Worm (Caenorhabditis elegans) whole organism, mixed stage, embryonic: ENCODE measurements around the gene lec-4.

Experiments
- ces-1 ChIP-seq: fragments of 150-350 bp; optimal IDR thresholded peaks from 2 replicates; lab custom pipeline; 2014; ENCODE audit warnings: missing biosample characterization, missing genetic modification reagents, missing genetic modification characterization
- drap-1 ChIP-seq: fragments of 200-800 bp; sonication (Bioruptor generic); optimal IDR thresholded peaks from 3 replicates; lab custom pipeline; 2018; ENCODE audit warnings: mild to moderate bottlenecking, missing genetic modification characterization, missing compliant biosample characterization
- elt-1 ChIP-seq: sonication (generic microtip); optimal IDR thresholded peaks from 2 replicates; lab custom pipeline; 2017; ENCODE audit warnings: missing genetic modification characterization, mild to moderate bottlenecking, missing compliant biosample characterization, antibody characterized with exemption, moderate library complexity, borderline replicate concordance; ENCODE audit not compliant: insufficient read depth
- elt-3 ChIP-seq: fragments of 150-350 bp; optimal IDR thresholded peaks from 2 replicates; lab custom pipeline; 2014; ENCODE audit warnings: missing biosample characterization, missing genetic modification characterization
- hlh-1 ChIP-seq: fragments of 150-350 bp; optimal IDR thresholded peaks from 2 replicates; lab custom pipeline; 2014; ENCODE audit warnings: missing biosample characterization, missing genetic modification reagents, missing genetic modification characterization
- lin-13 ChIP-seq: fragments of 150-350 bp; optimal IDR thresholded peaks from 2 replicates; lab custom pipeline; 2014; ENCODE audit warnings: missing biosample characterization, missing genetic modification characterization
- nhr-12 ChIP-seq: fragments of 150-350 bp; optimal IDR thresholded peaks from 2 replicates; lab custom pipeline; 2014; ENCODE audit warnings: missing biosample characterization, missing genetic modification characterization
- nhr-237 ChIP-seq: fragments of 150-350 bp; optimal IDR thresholded peaks from 2 replicates; lab custom pipeline; 2014; ENCODE audit warnings: missing biosample characterization, missing genetic modification characterization
- nhr-76 ChIP-seq: sonication (generic microtip); optimal IDR thresholded peaks from 2 replicates; lab custom pipeline; 2017; ENCODE audit warnings: missing biosample characterization, missing genetic modification characterization
- snpc-4 ChIP-seq: fragments of 150-350 bp; optimal IDR thresholded peaks from 2 replicates; lab custom pipeline; 2014; ENCODE audit warnings: missing biosample characterization, missing genetic modification characterization
- unc-120 ChIP-seq: sonication (generic microtip); optimal IDR thresholded peaks from 2 replicates; lab custom pipeline; 2017; ENCODE audit warnings: missing genetic modification characterization, missing compliant biosample characterization; ENCODE audit not compliant: poor library complexity, severe bottlenecking
- ztf-11 ChIP-seq: fragments of 150-350 bp; optimal IDR thresholded peaks from 2 replicates; lab custom pipeline; 2014; ENCODE audit warnings: missing biosample characterization, missing genetic modification characterization

DNA sequence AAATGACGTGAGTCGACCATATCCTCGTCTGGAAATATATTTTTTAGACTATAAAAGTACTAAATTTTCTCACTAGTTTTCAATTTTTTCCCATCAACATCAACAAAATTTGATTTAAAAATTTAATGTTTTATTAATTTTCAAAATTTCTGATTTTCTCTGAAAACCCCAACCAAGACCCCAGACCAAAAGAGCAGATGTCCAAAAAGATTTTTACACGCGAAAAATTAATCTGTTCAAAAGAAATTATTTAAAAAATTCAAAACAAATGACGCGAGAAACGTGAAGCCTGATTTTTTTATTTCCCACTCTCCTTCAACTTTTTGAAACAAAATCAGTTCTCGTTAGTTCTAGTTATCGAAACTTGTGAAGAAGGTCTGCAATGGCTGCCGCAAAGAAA, 42.7 kb downstream of the lec-4 start, which contains the start of gene F34D10.8:
- TF ChIP-seq elt-3 (tag; lab: Kevin White, UChicago) (no peak), snpc-4 (tag; lab: Kevin White, UChicago) (no peak), elt-1 (tag; lab: Kevin White, UChicago) (no peak), ztf-11 (tag; lab: Kevin White, UChicago) (no peak), nhr-237 (tag; lab: Kevin White, UChicago) (no peak), nhr-76 (no peak), unc-120 (tag; lab: Kevin White, UChicago) (no peak), hlh-1 (tag; lab: Kevin White, UChicago) (no peak), lin-13 (tag; lab: Kevin White, UChicago) (no peak), drap-1 (GFP tag; lab: Kevin White, UChicago) (no peak), ces-1 (GFP tag; lab: Kevin White, UChicago) (no peak), nhr-12 (tag; lab: Kevin White, UChicago) (no peak)
